Worm (Caenorhabditis elegans) whole organism, L4 larva: ENCODE measurements around the gene nep-20.

Experiments used
- dmd-8 ChIP-seq: fragments of 200-800 bp; sonication (Bioruptor generic); IDR thresholded peaks from 2 replicates; pipeline ENCODE4 v1.3.6; 2022; ENCODE audit warnings: missing genetic modification characterization, missing compliant biosample characterization
- dpl-1 ChIP-seq: fragments of 150-350 bp; optimal IDR thresholded peaks from 2 replicates; lab custom pipeline; 2014; ENCODE audit warnings: missing biosample characterization, missing genetic modification reagents, missing genetic modification characterization
- lsy-2 ChIP-seq, 2 experiments: fragments of 150-350 bp in 1 of 2; sonication (generic microtip) in 1 of 2; optimal IDR thresholded peaks; 2 replicates each; lab custom pipeline; 2014 to 2017; ENCODE audit warnings: missing biosample characterization in 2 of 2, missing genetic modification characterization in 2 of 2
- mep-1 ChIP-seq: fragments of 150-350 bp; sonication (generic microtip); optimal IDR thresholded peaks from 3 replicates; lab custom pipeline; 2014; ENCODE audit warnings: missing biosample characterization, missing genetic modification characterization
- nhr-41 ChIP-seq: fragments of 200-800 bp; sonication (Bioruptor generic); IDR thresholded peaks from 2 replicates; pipeline ENCODE4 v1.3.6; 2022; ENCODE audit warnings: missing genetic modification reagents, missing genetic modification characterization, missing compliant biosample characterization
- pha-4 ChIP-seq, 2 experiments: fragments of 150-350 bp in 1 of 2; fragments of 200-800 bp in 1 of 2; sonication (Bioruptor generic) in 1 of 2; IDR thresholded peaks in 1 of 2; optimal IDR thresholded peaks in 1 of 2; 2 replicates each; pipeline versions ENCODE4 v1.3.6 to Lab custom; 2014 to 2022; ENCODE audit warnings: missing genetic modification characterization in 2 of 2, missing genetic modification reagents in 2 of 2, missing biosample characterization in 1 of 2, missing compliant biosample characterization in 1 of 2
- pqm-1 ChIP-seq: sonication (generic microtip); optimal IDR thresholded peaks from 2 replicates; lab custom pipeline; 2017; ENCODE audit warnings: missing biosample characterization, missing genetic modification characterization
- tra-1 ChIP-seq: fragments of 200-800 bp; sonication (Bioruptor generic); IDR thresholded peaks from 2 replicates; pipeline ENCODE4 v1.3.6; 2022; ENCODE audit warnings: missing genetic modification reagents, missing genetic modification characterization, missing compliant biosample characterization
- ztf-11 ChIP-seq: fragments of 150-350 bp; optimal IDR thresholded peaks from 2 replicates; lab custom pipeline; 2014; ENCODE audit warnings: missing biosample characterization, missing genetic modification characterization

DNA sequence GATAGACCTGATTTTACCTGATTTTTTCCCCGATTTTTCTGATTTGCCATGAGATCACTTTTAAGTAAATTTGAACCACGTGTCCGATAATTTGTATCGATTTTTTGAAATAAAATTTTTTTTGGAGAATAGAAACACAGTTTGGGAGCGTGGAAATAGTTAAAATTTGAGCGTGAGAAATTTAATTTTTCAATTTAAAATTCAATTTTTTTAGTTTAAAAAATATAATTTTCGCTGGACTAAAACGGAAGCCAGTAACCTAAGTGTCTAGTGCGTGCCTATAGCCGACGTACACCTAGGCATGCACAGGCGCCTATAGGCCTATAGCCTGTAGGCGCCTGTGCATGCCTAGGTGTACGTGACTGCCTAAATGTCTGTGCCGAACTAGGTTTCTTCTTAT is 3.8 kb upstream of the nep-20 start, which contains the start of gene nep-9:
- TF ChIP-seq lsy-2 (tag; optimal IDR thresholded peaks at IDR 0.05; lab: Kevin White, UChicago) (no peak), mep-1 (tag; lab: Kevin White, UChicago) (no peak), nhr-41 (GFP tag; lab: Robert Waterston, UW) (no peak), tra-1 (GFP tag; lab: Robert Waterston, UW) (no peak), pha-4 (GFP tag; IDR thresholded peaks at IDR 0.05; lab: Robert Waterston, UW) (no peak), pha-4 (tag; optimal IDR thresholded peaks at IDR 0.05; lab: Kevin White, UChicago) (no peak), dmd-8 (no peak), pqm-1 (tag; lab: Kevin White, UChicago) (no peak), dpl-1 (GFP tag; lab: Kevin White, UChicago) (no peak), ztf-11 (no peak)
